Worm (Caenorhabditis elegans) whole organism, dauer: ENCODE data around the gene sto-2.

Source experiments
- unc-62 ChIP-seq: sonication (generic microtip); optimal IDR thresholded peaks from 2 replicates; lab custom pipeline; 2017; ENCODE audit warnings: missing biosample characterization, missing genetic modification reagents, missing genetic modification characterization

sto-2 gene

DNA sequence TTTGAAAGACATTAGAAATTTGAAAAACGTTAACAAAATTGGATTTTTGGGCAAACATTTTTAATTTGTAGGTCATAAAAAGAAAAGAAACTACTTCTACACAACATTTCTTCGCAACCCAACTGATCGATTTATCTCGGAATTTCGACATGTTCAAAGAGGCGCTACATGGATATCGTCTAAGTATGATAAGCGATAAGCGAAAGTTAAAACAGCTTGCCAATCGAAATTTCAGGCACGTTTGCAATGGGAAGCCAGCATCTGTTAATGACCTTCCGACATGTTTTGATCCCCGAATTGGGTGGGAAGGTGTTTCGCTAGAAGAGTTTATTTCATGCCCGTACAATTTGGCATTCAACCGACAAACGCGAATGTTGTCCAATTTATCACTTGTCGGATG, 46.4 kb downstream of the sto-2 start:
- TF ChIP-seq unc-62 (GFP tag; lab: Kevin White, UChicago) = no peak

DNA sequence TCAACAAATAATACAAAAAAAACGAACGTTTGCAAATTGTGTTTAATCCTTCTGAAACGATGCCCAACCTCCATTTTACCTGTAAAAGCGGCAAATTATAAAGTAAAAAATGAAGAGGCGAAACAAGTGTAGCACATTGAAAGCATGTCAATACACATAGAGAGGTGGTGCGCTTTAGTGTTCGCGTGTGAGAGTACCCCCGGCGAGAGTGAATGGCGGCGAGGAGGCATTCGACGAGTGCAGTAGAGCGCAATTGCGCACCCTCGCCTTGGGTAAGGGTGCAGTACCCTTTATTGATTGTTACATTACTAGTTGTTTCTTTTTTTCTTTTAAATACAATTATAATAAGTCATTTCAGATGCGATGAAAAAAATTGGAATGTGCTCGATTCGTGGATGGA, 48.0 kb downstream of the sto-2 start, which contains the start of gene hst-6:
TSS of gene hst-6 (plus strand) at position 353 of the 400 bp plus-strand sequence.
- no peak for TF ChIP-seq unc-62 (GFP tag; lab: Kevin White, UChicago)

DNA sequence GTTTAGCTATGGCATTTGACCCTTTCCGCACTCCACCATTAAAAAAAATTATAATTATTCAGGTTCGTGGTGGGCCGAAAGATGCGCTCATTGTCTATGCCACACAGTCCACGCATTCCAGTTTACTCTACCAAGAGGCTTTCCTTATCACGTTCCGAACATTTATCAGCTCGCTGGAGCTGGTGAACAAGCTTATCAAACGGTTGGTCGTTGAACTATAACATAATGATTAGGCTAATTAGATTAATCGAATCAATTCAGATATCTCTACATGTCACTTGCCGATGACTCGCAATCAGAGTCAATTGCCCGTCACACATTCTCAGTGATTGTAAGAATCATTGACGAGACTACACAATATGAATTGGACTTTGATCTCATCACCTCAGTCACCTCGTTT, 53.8 kb downstream of the sto-2 start:
- no peak for TF ChIP-seq unc-62 (GFP tag; lab: Kevin White, UChicago)

ce11 chrX:5268062-5268461, 55.1 kb downstream of the sto-2 start:
- no peak for TF ChIP-seq unc-62 (GFP tag; lab: Kevin White, UChicago)

ce11 chrX:5265356-5265755, 57.8 kb downstream of the sto-2 start:
- no peak for TF ChIP-seq unc-62 (GFP tag; lab: Kevin White, UChicago)

ce11 chrX:5264026-5264425, 59.2 kb downstream of the sto-2 start, which contains the start of gene Y34B4A.4:
Gene Y34B4A.4, plus strand, starts transcription at chrX:5264326.
- no peak for TF ChIP-seq unc-62 (GFP tag; lab: Kevin White, UChicago)

DNA sequence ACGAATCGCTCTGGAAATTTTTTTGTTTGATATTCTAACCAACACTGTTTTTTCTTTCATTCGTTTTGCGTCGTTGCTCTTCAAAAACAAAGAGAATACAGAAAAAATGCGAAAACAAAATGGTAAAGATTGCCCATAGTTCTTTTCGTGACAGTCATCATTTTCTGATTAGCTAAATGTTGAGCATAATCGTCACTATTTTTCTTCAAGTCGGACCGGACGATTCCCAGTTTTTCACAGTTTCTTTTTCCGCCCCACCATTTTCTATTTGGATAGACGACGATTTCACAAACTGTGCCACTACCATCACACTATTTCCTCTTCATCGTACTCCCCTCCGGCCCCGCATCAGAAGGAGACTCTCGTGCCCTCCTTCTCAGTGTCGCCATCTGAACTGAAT, 59.6 kb downstream of the sto-2 start:
- TF ChIP-seq unc-62 (GFP tag; lab: Kevin White, UChicago) = no peak

DNA sequence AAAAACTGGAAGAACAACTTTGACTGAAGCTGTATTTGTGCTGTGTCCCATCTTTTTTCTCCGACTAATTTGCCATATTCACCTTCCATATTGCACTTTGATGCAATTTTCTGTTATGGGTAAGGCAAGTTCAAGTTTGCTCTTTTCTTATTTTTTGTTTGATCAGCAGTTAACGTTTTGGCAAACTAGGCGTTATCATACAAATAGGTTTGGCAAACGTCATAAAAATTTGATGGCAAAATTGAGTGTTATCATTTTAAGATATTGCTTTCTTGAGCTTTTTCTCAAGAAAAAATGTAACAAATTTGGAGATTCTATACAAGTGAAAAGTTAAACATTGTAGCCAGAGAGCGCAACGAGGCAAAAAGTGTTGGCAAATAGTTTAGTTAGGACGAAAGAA, 61.2 kb downstream of the sto-2 start:
- TF ChIP-seq unc-62 (GFP tag; lab: Kevin White, UChicago) = no peak

ce11 chrX:5260389-5260788, 62.8 kb downstream of the sto-2 start:
- TF ChIP-seq unc-62 (GFP tag; lab: Kevin White, UChicago) = no peak
